Worm (Caenorhabditis elegans) whole organism, mixed stage, embryonic: Measurements from ENCODE around the gene F48E3.2.

ENCODE experiments used
- M03D4.4 ChIP-seq: sonication (generic microtip); optimal IDR thresholded peaks from 2 replicates; lab custom pipeline; 2017; ENCODE audit warnings: mild to moderate bottlenecking, missing genetic modification characterization, missing compliant biosample characterization
- bed-3 ChIP-seq: fragments of 200-800 bp; sonication (Bioruptor generic); optimal IDR thresholded peaks from 3 replicates; lab custom pipeline; 2018; ENCODE audit warnings: mild to moderate bottlenecking, missing genetic modification characterization, moderate library complexity, missing compliant biosample characterization
- blmp-1 ChIP-seq: fragments of 150-350 bp; optimal IDR thresholded peaks from 2 replicates; lab custom pipeline; 2014; ENCODE audit warnings: missing biosample characterization, missing genetic modification characterization
- ceh-39 ChIP-seq: fragments of 150-350 bp; optimal IDR thresholded peaks from 2 replicates; lab custom pipeline; 2014; ENCODE audit warnings: missing biosample characterization, missing genetic modification characterization
- ceh-43 ChIP-seq: fragments of 200-800 bp; sonication (Bioruptor generic); optimal IDR thresholded peaks from 2 replicates; lab custom pipeline; 2018; ENCODE audit warnings: mild to moderate bottlenecking, missing genetic modification characterization, moderate library complexity, missing compliant biosample characterization
- ceh-83 ChIP-seq: fragments of 200-800 bp; sonication (Bioruptor generic); optimal IDR thresholded peaks from 2 replicates; lab custom pipeline; 2018; ENCODE audit warnings: mild to moderate bottlenecking, missing genetic modification characterization, missing compliant biosample characterization
- ces-1 ChIP-seq: fragments of 150-350 bp; optimal IDR thresholded peaks from 2 replicates; lab custom pipeline; 2014; ENCODE audit warnings: missing biosample characterization, missing genetic modification reagents, missing genetic modification characterization
- cnd-1 ChIP-seq: fragments of 200-800 bp; sonication (Bioruptor generic); optimal IDR thresholded peaks from 2 replicates; lab custom pipeline; 2018; ENCODE audit warnings: mild to moderate bottlenecking, missing genetic modification characterization, missing compliant biosample characterization
- drap-1 ChIP-seq: fragments of 200-800 bp; sonication (Bioruptor generic); optimal IDR thresholded peaks from 3 replicates; lab custom pipeline; 2018; ENCODE audit warnings: mild to moderate bottlenecking, missing genetic modification characterization, missing compliant biosample characterization
- elt-1 ChIP-seq: sonication (generic microtip); optimal IDR thresholded peaks from 2 replicates; lab custom pipeline; 2017; ENCODE audit warnings: missing genetic modification characterization, mild to moderate bottlenecking, missing compliant biosample characterization, antibody characterized with exemption, moderate library complexity, borderline replicate concordance; ENCODE audit not compliant: insufficient read depth
- elt-3 ChIP-seq: fragments of 150-350 bp; optimal IDR thresholded peaks from 2 replicates; lab custom pipeline; 2014; ENCODE audit warnings: missing biosample characterization, missing genetic modification characterization
- flh-1 ChIP-seq: fragments of 200-800 bp; sonication (Bioruptor generic); optimal IDR thresholded peaks from 2 replicates; lab custom pipeline; 2018; ENCODE audit warnings: mild to moderate bottlenecking, missing genetic modification characterization, moderate library complexity, missing compliant biosample characterization
- ham-2 ChIP-seq: fragments of 200-800 bp; sonication (Bioruptor generic); optimal IDR thresholded peaks from 2 replicates; lab custom pipeline; 2018; ENCODE audit warnings: mild to moderate bottlenecking, missing genetic modification characterization, missing compliant biosample characterization
- hlh-1 ChIP-seq: fragments of 150-350 bp; optimal IDR thresholded peaks from 2 replicates; lab custom pipeline; 2014; ENCODE audit warnings: missing biosample characterization, missing genetic modification reagents, missing genetic modification characterization
- lin-13 ChIP-seq: fragments of 150-350 bp; optimal IDR thresholded peaks from 2 replicates; lab custom pipeline; 2014; ENCODE audit warnings: missing biosample characterization, missing genetic modification characterization
- lin-32 ChIP-seq: fragments of 200-800 bp; sonication (Bioruptor generic); optimal IDR thresholded peaks from 2 replicates; lab custom pipeline; 2018; ENCODE audit warnings: mild to moderate bottlenecking, missing genetic modification characterization, missing compliant biosample characterization
- lsy-2 ChIP-seq: fragments of 150-350 bp; optimal IDR thresholded peaks from 2 replicates; lab custom pipeline; 2014; ENCODE audit warnings: missing biosample characterization, missing genetic modification characterization
- mab-5 ChIP-seq: fragments of 150-350 bp; optimal IDR thresholded peaks from 2 replicates; lab custom pipeline; 2014; ENCODE audit warnings: missing biosample characterization, missing genetic modification characterization
- mep-1 ChIP-seq: fragments of 150-350 bp; optimal IDR thresholded peaks from 2 replicates; lab custom pipeline; 2017; ENCODE audit warnings: missing biosample characterization, missing genetic modification reagents, missing genetic modification characterization, inconsistent platforms
- mls-2 ChIP-seq: sonication (generic microtip); optimal IDR thresholded peaks from 2 replicates; lab custom pipeline; 2016; ENCODE audit warnings: mild to moderate bottlenecking, missing genetic modification characterization, moderate library complexity, missing compliant biosample characterization
- nhr-12 ChIP-seq: fragments of 150-350 bp; optimal IDR thresholded peaks from 2 replicates; lab custom pipeline; 2014; ENCODE audit warnings: missing biosample characterization, missing genetic modification characterization
- nhr-2 ChIP-seq: fragments of 150-350 bp; optimal IDR thresholded peaks from 2 replicates; lab custom pipeline; 2014; ENCODE audit warnings: missing biosample characterization, missing genetic modification characterization
- nhr-237 ChIP-seq: fragments of 150-350 bp; optimal IDR thresholded peaks from 2 replicates; lab custom pipeline; 2014; ENCODE audit warnings: missing biosample characterization, missing genetic modification characterization
- nhr-28 ChIP-seq: fragments of 150-350 bp; optimal IDR thresholded peaks from 2 replicates; lab custom pipeline; 2014; ENCODE audit warnings: missing biosample characterization, missing genetic modification characterization
- nhr-76 ChIP-seq: sonication (generic microtip); optimal IDR thresholded peaks from 2 replicates; lab custom pipeline; 2017; ENCODE audit warnings: missing biosample characterization, missing genetic modification characterization
- pha-4 ChIP-seq: fragments of 150-350 bp; optimal IDR thresholded peaks from 2 replicates; lab custom pipeline; 2018; ENCODE audit warnings: missing biosample characterization, missing genetic modification reagents, missing genetic modification characterization
- snpc-4 ChIP-seq: fragments of 150-350 bp; optimal IDR thresholded peaks from 2 replicates; lab custom pipeline; 2014; ENCODE audit warnings: missing biosample characterization, missing genetic modification characterization
- sptf-1 ChIP-seq: sonication (generic microtip); optimal IDR thresholded peaks from 2 replicates; lab custom pipeline; 2017; ENCODE audit warnings: mild to moderate bottlenecking, missing genetic modification characterization, moderate library complexity, missing compliant biosample characterization
- tbx-8 ChIP-seq: fragments of 200-800 bp; sonication (Bioruptor generic); optimal IDR thresholded peaks from 2 replicates; lab custom pipeline; 2018; ENCODE audit warnings: mild to moderate bottlenecking, missing genetic modification characterization, moderate library complexity, missing compliant biosample characterization
- unc-120 ChIP-seq: sonication (generic microtip); optimal IDR thresholded peaks from 2 replicates; lab custom pipeline; 2017; ENCODE audit warnings: missing genetic modification characterization, missing compliant biosample characterization; ENCODE audit not compliant: poor library complexity, severe bottlenecking
- unc-39 ChIP-seq: fragments of 150-350 bp; optimal IDR thresholded peaks from 2 replicates; lab custom pipeline; 2014; ENCODE audit warnings: missing biosample characterization, missing genetic modification characterization
- unc-62 ChIP-seq: fragments of 150-350 bp; optimal IDR thresholded peaks from 2 replicates; lab custom pipeline; 2014; ENCODE audit warnings: missing biosample characterization, missing genetic modification reagents, missing genetic modification characterization
- zip-8 ChIP-seq: fragments of 150-350 bp; optimal IDR thresholded peaks from 2 replicates; lab custom pipeline; 2014; ENCODE audit warnings: missing biosample characterization, missing genetic modification characterization
- ztf-11 ChIP-seq: fragments of 150-350 bp; optimal IDR thresholded peaks from 2 replicates; lab custom pipeline; 2014; ENCODE audit warnings: missing biosample characterization, missing genetic modification characterization

F48E3.2 gene

DNA sequence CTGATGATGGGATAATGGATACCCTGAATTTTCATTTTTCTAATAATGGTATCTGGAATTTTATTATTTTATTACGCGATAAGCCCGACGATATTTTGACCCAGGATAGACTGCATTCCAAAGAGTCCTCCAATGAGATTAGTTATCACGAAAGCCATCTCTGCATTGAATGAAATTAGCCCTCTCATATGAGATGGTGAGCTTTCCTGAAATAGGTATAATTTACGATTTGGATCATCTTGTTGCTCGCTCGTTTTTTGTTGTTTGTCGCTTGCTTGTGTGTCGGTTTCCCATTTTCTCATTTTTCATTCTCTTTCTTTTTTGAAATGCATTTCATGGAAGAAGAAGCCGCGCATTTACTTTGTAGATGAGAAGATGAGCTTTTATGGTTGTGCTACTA lies 1.4 kb downstream of the F48E3.2 start:
- no peak for TF ChIP-seq elt-1 (tag; lab: Kevin White, UChicago)
- no peak for TF ChIP-seq pha-4 (tag; lab: Kevin White, UChicago)
- TF ChIP-seq flh-1 (GFP tag; lab: Kevin White, UChicago): no peak
- no peak for TF ChIP-seq unc-39
- no peak for TF ChIP-seq nhr-12 (tag; lab: Kevin White, UChicago)
- TF ChIP-seq ceh-43 (GFP tag; lab: Kevin White, UChicago): no peak
- TF ChIP-seq ham-2 (GFP tag; lab: Kevin White, UChicago): no peak
- no peak for TF ChIP-seq lin-32 (GFP tag; lab: Kevin White, UChicago)
- TF ChIP-seq blmp-1 (tag; lab: Kevin White, UChicago): no peak
- TF ChIP-seq ceh-39 (tag; lab: Kevin White, UChicago): no peak
- TF ChIP-seq hlh-1 (tag; lab: Kevin White, UChicago): no peak
- no peak for TF ChIP-seq nhr-2 (tag; lab: Kevin White, UChicago)
- no peak for TF ChIP-seq elt-3 (tag; lab: Kevin White, UChicago)
- no peak for TF ChIP-seq lsy-2 (tag; lab: Kevin White, UChicago)
- no peak for TF ChIP-seq sptf-1 (tag; lab: Kevin White, UChicago)
- no peak for TF ChIP-seq zip-8 (tag; lab: Kevin White, UChicago)
- no peak for TF ChIP-seq snpc-4 (tag; lab: Kevin White, UChicago)
- no peak for TF ChIP-seq unc-62
- no peak for TF ChIP-seq mab-5

- TF ChIP-seq sptf-1 (tag; lab: Kevin White, UChicago) (peak; percentile 59), ceh-43 (GFP tag; lab: Kevin White, UChicago) (no peak), mab-5 (no peak), pha-4 (tag; lab: Kevin White, UChicago) (no peak), ceh-83 (GFP tag; lab: Kevin White, UChicago) (no peak), unc-39 (no peak), lsy-2 (tag; lab: Kevin White, UChicago) (no peak), ztf-11 (tag; lab: Kevin White, UChicago) (no peak), drap-1 (GFP tag; lab: Kevin White, UChicago) (no peak), nhr-237 (no peak), tbx-8 (GFP tag; lab: Kevin White, UChicago) (no peak), ces-1 (GFP tag; lab: Kevin White, UChicago) (no peak), bed-3 (GFP tag; lab: Kevin White, UChicago) (no peak), nhr-2 (tag; lab: Kevin White, UChicago) (no peak), mep-1 (tag; lab: Kevin White, UChicago) (peak; percentile 39), lin-13 (no peak), unc-120 (tag; lab: Kevin White, UChicago) (peak; percentile 54), blmp-1 (tag; lab: Kevin White, UChicago) (no peak), elt-1 (tag; lab: Kevin White, UChicago) (peak; percentile 93), unc-62 (peak; percentile 48), nhr-28 (tag; lab: Kevin White, UChicago) (no peak), nhr-76 (tag; lab: Kevin White, UChicago) (no peak), mls-2 (tag; lab: Kevin White, UChicago) (peak; percentile 43), flh-1 (GFP tag; lab: Kevin White, UChicago) (no peak), zip-8 (tag; lab: Kevin White, UChicago) (no peak), ham-2 (GFP tag; lab: Kevin White, UChicago) (peak; percentile 89), elt-3 (tag; lab: Kevin White, UChicago) (no peak), hlh-1 (tag; lab: Kevin White, UChicago) (peak; percentile 40), ceh-39 (tag; lab: Kevin White, UChicago) (no peak), M03D4.4 (tag; lab: Kevin White, UChicago) (peak; percentile 52), cnd-1 (tag; lab: Kevin White, UChicago) (no peak)
These were observed 7.2 kb downstream of the F48E3.2 start, which contains the start of gene gly-12 for ce11 chrX:7485748-7486147. Gene gly-12 (plus strand): TSS chrX:7485864.

DNA sequence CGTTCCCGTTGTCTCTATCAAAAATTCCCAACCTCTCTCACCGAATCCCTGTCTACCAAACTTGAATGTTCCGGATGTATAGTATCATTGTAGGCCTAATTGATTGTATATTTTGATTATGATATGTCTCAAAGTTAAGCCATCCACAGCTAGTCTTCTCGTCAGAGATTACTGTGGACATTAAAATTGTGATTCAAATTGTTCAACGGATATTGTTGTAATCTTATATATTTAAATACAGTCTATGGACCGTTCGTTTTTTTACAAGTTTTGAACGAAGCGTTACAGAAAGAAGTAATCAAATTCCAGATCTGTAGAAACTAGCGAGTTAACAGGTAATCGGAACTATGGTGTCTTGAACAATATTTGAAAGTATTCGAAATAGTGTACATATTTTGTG lies 12.2 kb downstream of the F48E3.2 start, which contains the start of gene F48E3.9:
TSS of gene F48E3.9 (plus strand) at position 301 of the 400 bp plus-strand sequence.
- TF ChIP-seq lin-13 (no peak), bed-3 (GFP tag; lab: Kevin White, UChicago) (no peak), elt-3 (tag; lab: Kevin White, UChicago) (no peak), sptf-1 (tag; lab: Kevin White, UChicago) (no peak), ceh-83 (GFP tag; lab: Kevin White, UChicago) (no peak), ceh-43 (GFP tag; lab: Kevin White, UChicago) (no peak), nhr-2 (tag; lab: Kevin White, UChicago) (no peak)
- TF ChIP-seq, all 35 proteins: peak for 0
